Fruit fly (Drosophila melanogaster) whole organism, adult: ENCODE results near the gene CG6885.

ENCODE experiments used
- CG11617 ChIP-seq: fragments of 200-800 bp; sonication (Bioruptor generic); optimal IDR thresholded peaks from 2 replicates; lab custom pipeline; 2017; ENCODE audit warnings: mild to moderate bottlenecking, missing biosample characterization, missing genetic modification reagents, missing genetic modification characterization
- CG12768 ChIP-seq: fragments of 200-800 bp; sonication (Bioruptor generic); optimal IDR thresholded peaks from 2 replicates; lab custom pipeline; 2017; ENCODE audit warnings: missing biosample characterization, missing genetic modification characterization, mild to moderate bottlenecking, moderate library complexity, missing genetic modification reagents
- CG14711 ChIP-seq: fragments of 200-800 bp; sonication (Bioruptor generic); optimal IDR thresholded peaks from 2 replicates; lab custom pipeline; 2018; ENCODE audit warnings: missing biosample characterization, mild to moderate bottlenecking, missing genetic modification characterization, moderate library complexity
- CG1620 ChIP-seq: fragments of 200-800 bp; sonication (Bioruptor generic); optimal IDR thresholded peaks from 2 replicates; lab custom pipeline; 2016; ENCODE audit warnings: missing biosample characterization, missing genetic modification characterization
- CG33017 ChIP-seq: fragments of 200-800 bp; sonication (Bioruptor generic); optimal IDR thresholded peaks from 2 replicates; lab custom pipeline; 2018; ENCODE audit warnings: missing biosample characterization, mild to moderate bottlenecking, missing genetic modification characterization, moderate library complexity
- CG5204 ChIP-seq: fragments of 200-800 bp; sonication (Bioruptor generic); optimal IDR thresholded peaks from 2 replicates; lab custom pipeline; 2016; ENCODE audit warnings: missing biosample characterization, missing genetic modification characterization
- CG7045 ChIP-seq: fragments of 200-800 bp; sonication (Bioruptor generic); optimal IDR thresholded peaks from 2 replicates; lab custom pipeline; 2017; ENCODE audit warnings: missing biosample characterization, mild to moderate bottlenecking, missing genetic modification characterization
- CG7101 ChIP-seq: fragments of 200-800 bp; sonication (Bioruptor generic); optimal IDR thresholded peaks from 2 replicates; lab custom pipeline; 2018; ENCODE audit warnings: missing biosample characterization, mild to moderate bottlenecking, missing genetic modification characterization, moderate library complexity
- Clk ChIP-seq: fragments of 200-800 bp; sonication (Bioruptor generic); optimal IDR thresholded peaks from 2 replicates; lab custom pipeline; 2017; ENCODE audit warnings: missing biosample characterization, missing genetic modification characterization
- Crg-1 ChIP-seq: fragments of 200-800 bp; sonication (Bioruptor generic); optimal IDR thresholded peaks from 2 replicates; lab custom pipeline; 2016; ENCODE audit warnings: missing biosample characterization, missing genetic modification characterization
- Hr96 ChIP-seq: fragments of 200-800 bp; sonication (Bioruptor generic); optimal IDR thresholded peaks from 2 replicates; lab custom pipeline; 2016; ENCODE audit warnings: missing biosample characterization, missing genetic modification characterization
- Mnt ChIP-seq: fragments of 200-800 bp; sonication (Bioruptor generic); optimal IDR thresholded peaks from 2 replicates; lab custom pipeline; 2016; ENCODE audit warnings: missing biosample characterization, mild to moderate bottlenecking, missing genetic modification characterization
- bab1 ChIP-seq: fragments of 200-800 bp; sonication (Bioruptor generic); optimal IDR thresholded peaks from 3 replicates; lab custom pipeline; 2019; ENCODE audit warnings: missing biosample characterization, mild to moderate bottlenecking, missing genetic modification characterization, moderate library complexity
- cic ChIP-seq: fragments of 200-800 bp; sonication (Bioruptor generic); optimal IDR thresholded peaks from 2 replicates; lab custom pipeline; 2017; ENCODE audit warnings: missing biosample characterization, mild to moderate bottlenecking, missing genetic modification characterization, moderate library complexity
- cnc ChIP-seq, 2 experiments: fragments of >200 bp; optimal IDR thresholded peaks; 2 replicates each; lab custom pipeline; 2017
- kay ChIP-seq: fragments of 200-800 bp; sonication (Bioruptor generic); peaks from one replicate; lab custom pipeline; 2016; ENCODE audit warnings: missing biosample characterization, missing genetic modification characterization, borderline replicate concordance
- ovo ChIP-seq: fragments of 200-800 bp; sonication (Bioruptor generic); optimal IDR thresholded peaks from 2 replicates; lab custom pipeline; 2016; ENCODE audit warnings: missing biosample characterization, missing genetic modification characterization
- pad ChIP-seq: fragments of 200-800 bp; sonication (Bioruptor generic); optimal IDR thresholded peaks from 3 replicates; lab custom pipeline; 2017; ENCODE audit warnings: missing biosample characterization, missing genetic modification characterization, mild to moderate bottlenecking, moderate library complexity, missing genetic modification reagents
- tj ChIP-seq: fragments of 200-800 bp; sonication (Bioruptor generic); optimal IDR thresholded peaks from 3 replicates; lab custom pipeline; 2017; ENCODE audit warnings: missing biosample characterization, mild to moderate bottlenecking, missing genetic modification characterization, moderate library complexity
- toe ChIP-seq: fragments of 200-800 bp; sonication (Bioruptor generic); optimal IDR thresholded peaks from 2 replicates; lab custom pipeline; 2016; ENCODE audit warnings: missing biosample characterization, missing genetic modification characterization

CG6885 gene

DNA sequence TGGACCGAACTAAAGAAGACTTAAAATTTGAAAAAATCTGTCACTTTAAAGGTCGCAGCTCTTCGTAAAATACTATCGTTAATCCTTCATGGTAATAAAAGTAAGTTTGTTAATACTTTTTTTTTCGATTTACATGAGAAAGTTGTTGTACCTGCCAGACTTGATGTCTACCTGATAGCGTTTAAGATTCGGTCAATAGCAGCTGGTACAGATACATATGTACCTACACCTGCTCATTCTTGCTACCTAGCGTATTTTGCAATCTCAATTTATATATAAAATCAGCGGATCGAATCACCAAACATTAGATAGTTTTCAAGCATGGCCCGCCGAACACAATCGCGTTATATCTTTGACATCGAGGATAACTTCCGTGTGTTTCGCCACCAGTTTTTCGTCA, at the start of gene CG6885:
Gene CG6885 (plus strand): TSS at position 301 of the 400 bp plus-strand sequence.
- no peak for TF ChIP-seq CG5204 (GFP tag; lab: Kevin White, UChicago)
- no peak for TF ChIP-seq Crg-1 (GFP tag; lab: Kevin White, UChicago)
- TF ChIP-seq bab1 (GFP tag; lab: Kevin White, UChicago): no peak
- TF ChIP-seq CG12768 (GFP tag; lab: Kevin White, UChicago): no peak
- no peak for TF ChIP-seq Mnt (GFP tag; lab: Kevin White, UChicago)
- TF ChIP-seq CG14711 (tag; lab: Kevin White, UChicago): no peak
- TF ChIP-seq cnc (optimal IDR thresholded peaks at IDR 0.05; lab: Kevin White, UChicago): no peak
- TF ChIP-seq tj: no peak
- TF ChIP-seq CG7101 (tag; lab: Kevin White, UChicago): no peak
- no peak for TF ChIP-seq CG33017 (tag; lab: Kevin White, UChicago)
- TF ChIP-seq Hr96 (GFP tag; lab: Kevin White, UChicago): no peak
- no peak for TF ChIP-seq ovo (GFP tag; lab: Kevin White, UChicago)
- no peak for TF ChIP-seq Clk (GFP tag; lab: Kevin White, UChicago)
- TF ChIP-seq kay (GFP tag; lab: Kevin White, UChicago): no peak
- TF ChIP-seq pad (GFP tag; lab: Kevin White, UChicago): no peak
- TF ChIP-seq CG11617: no peak
- no peak for TF ChIP-seq CG1620 (GFP tag; lab: Kevin White, UChicago)
- no peak for TF ChIP-seq toe (GFP tag; lab: Kevin White, UChicago)
- no peak for TF ChIP-seq CG7045 (GFP tag; lab: Kevin White, UChicago)

DNA sequence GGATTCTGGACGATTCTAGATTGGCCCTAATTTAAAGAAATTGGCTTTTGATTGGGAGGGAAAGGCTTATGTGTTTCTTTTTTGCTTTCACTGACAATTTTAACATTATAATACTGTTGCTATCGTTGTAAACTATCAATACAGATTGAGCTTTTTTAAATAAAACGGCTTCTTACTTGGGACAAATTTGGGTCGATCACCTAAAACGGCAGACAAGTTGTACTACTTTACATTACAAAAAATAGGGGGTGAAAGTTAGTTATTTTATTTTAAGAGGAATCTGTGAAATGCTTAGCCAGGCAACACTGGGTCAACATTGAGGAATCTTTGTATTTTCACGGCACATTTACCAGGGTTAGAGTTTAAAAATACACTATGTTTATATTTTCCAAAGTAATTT, 46.0 kb upstream of the CG6885 start, which contains the start of gene Dic4:
Gene Dic4 (minus strand): TSS at position 101 of the 400 bp plus-strand sequence.
- TF ChIP-seq bab1 (GFP tag; lab: Kevin White, UChicago): no peak
- TF ChIP-seq ovo (GFP tag; lab: Kevin White, UChicago): no peak
- TF ChIP-seq Clk (GFP tag; lab: Kevin White, UChicago): no peak
- TF ChIP-seq CG7045 (GFP tag; lab: Kevin White, UChicago): no peak
- no peak for TF ChIP-seq kay (GFP tag; lab: Kevin White, UChicago)
- TF ChIP-seq CG7101 (tag; lab: Kevin White, UChicago): no peak
- no peak for TF ChIP-seq Crg-1 (GFP tag; lab: Kevin White, UChicago)
- no peak for TF ChIP-seq CG1620 (GFP tag; lab: Kevin White, UChicago)
- no peak for TF ChIP-seq tj
- TF ChIP-seq toe (GFP tag; lab: Kevin White, UChicago): no peak

DNA sequence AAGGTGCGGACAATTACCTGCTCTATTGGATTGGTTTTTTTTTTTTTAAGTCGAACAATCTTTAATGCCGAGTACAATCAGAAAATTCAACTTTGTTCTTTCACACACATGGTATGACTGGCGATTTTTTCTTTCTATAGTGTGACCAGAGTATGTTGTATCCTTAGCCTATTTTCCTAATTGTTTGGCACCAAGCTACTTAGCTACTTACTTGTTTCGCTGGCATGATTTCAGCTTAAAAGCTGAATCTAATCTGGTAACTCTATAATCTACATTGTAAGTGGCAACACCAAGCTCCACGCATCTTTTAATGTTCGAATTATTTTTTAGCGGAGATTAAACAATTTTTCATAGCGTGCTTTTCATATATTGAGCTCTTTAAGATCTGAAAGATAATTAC, 21.1 kb upstream of the CG6885 start, which contains the start of gene CG12477:
Gene CG12477 (minus strand): TSS at position 101 of the 400 bp plus-strand sequence.
- TF ChIP-seq toe (GFP tag; lab: Kevin White, UChicago): no peak
- TF ChIP-seq Crg-1 (GFP tag; lab: Kevin White, UChicago): no peak
- no peak for TF ChIP-seq Hr96 (GFP tag; lab: Kevin White, UChicago)
- no peak for TF ChIP-seq CG5204 (GFP tag; lab: Kevin White, UChicago)
- TF ChIP-seq CG12768 (GFP tag; lab: Kevin White, UChicago): no peak
- TF ChIP-seq kay (GFP tag; lab: Kevin White, UChicago): no peak
- no peak for TF ChIP-seq CG1620 (GFP tag; lab: Kevin White, UChicago)
- TF ChIP-seq CG7045 (GFP tag; lab: Kevin White, UChicago): no peak
- TF ChIP-seq cic (GFP tag; lab: Kevin White, UChicago): no peak
- TF ChIP-seq CG7101 (tag; lab: Kevin White, UChicago): no peak
- TF ChIP-seq Clk (GFP tag; lab: Kevin White, UChicago): no peak
- no peak for TF ChIP-seq pad (GFP tag; lab: Kevin White, UChicago)
- no peak for TF ChIP-seq CG14711 (tag; lab: Kevin White, UChicago)

DNA sequence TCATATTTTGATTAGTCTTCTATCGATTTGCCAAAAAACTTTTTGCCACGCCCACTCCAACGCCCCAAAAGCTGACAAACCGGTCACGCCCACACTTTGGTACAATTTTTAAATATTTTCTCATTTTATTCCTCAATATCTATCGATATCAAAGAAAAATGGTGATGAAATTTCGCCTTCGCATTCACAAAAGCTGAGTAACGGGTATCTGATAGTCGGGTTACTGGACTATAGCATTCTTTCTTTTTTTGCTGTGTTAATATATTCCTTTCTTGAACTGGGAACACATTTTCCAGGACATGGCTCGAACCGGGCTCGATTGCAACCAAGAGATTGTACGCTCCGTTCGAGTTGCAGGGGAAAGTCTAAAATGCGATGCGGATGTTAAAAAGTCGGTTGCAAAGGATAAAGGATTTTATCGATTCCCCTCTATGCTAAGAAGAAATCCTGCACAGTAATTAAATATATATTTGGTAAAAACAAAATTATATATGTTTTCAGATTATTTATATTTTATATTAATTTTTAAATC, 1.3 kb upstream of the CG6885 start:
- TF ChIP-seq pad (GFP tag; lab: Kevin White, UChicago) (peak; percentile 43), bab1 (GFP tag; lab: Kevin White, UChicago) (no peak), CG12768 (GFP tag; lab: Kevin White, UChicago) (no peak), Hr96 (GFP tag; lab: Kevin White, UChicago) (no peak), CG1620 (GFP tag; lab: Kevin White, UChicago) (no peak), CG5204 (GFP tag; lab: Kevin White, UChicago) (no peak), kay (GFP tag; lab: Kevin White, UChicago) (peak; percentile 12), CG7101 (tag; lab: Kevin White, UChicago) (no peak)

DNA sequence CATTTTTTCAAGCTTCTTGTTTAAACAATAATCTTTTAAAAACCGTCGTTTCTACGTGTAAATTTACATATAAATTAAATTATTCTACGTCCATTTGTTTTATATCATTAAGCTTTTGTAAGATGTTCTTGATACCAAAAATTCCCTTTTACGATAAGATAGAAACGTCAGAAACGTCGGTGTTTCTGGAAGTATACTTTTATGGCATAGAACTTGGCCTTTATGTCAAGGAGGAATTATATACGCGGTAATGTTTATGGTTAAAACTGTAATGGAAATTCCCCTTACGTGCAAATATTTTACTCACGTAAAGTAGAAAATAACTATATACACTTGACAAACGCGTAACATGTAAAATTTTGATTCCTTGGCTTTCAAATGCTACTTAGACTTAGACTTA, 609 bp upstream of the CG6885 start:
- TF ChIP-seq kay (GFP tag; lab: Kevin White, UChicago) (no peak), bab1 (GFP tag; lab: Kevin White, UChicago) (no peak), CG7045 (GFP tag; lab: Kevin White, UChicago) (no peak), CG33017 (tag; lab: Kevin White, UChicago) (no peak), cnc (optimal IDR thresholded peaks at IDR 0.05; lab: Kevin White, UChicago) (no peak), Clk (GFP tag; lab: Kevin White, UChicago) (no peak), CG1620 (GFP tag; lab: Kevin White, UChicago) (no peak), pad (GFP tag; lab: Kevin White, UChicago) (no peak), CG7101 (tag; lab: Kevin White, UChicago) (no peak), Mnt (GFP tag; lab: Kevin White, UChicago) (no peak), tj (no peak), CG11617 (no peak), CG12768 (GFP tag; lab: Kevin White, UChicago) (no peak), CG5204 (GFP tag; lab: Kevin White, UChicago) (no peak), Crg-1 (GFP tag; lab: Kevin White, UChicago) (no peak), Hr96 (GFP tag; lab: Kevin White, UChicago) (no peak), CG14711 (tag; lab: Kevin White, UChicago) (no peak), toe (GFP tag; lab: Kevin White, UChicago) (no peak)
